Worm (Caenorhabditis elegans) whole organism, L4 larva: ENCODE data around the gene mex-6.

ENCODE experiments used
- D1046.2 ChIP-seq: fragments of 200-800 bp; sonication (Bioruptor generic); IDR thresholded peaks from 2 replicates; pipeline ENCODE4 v1.3.6; 2022; ENCODE audit warnings: missing genetic modification characterization, missing compliant biosample characterization
- F26F4.8 ChIP-seq: fragments of 200-800 bp; sonication (Bioruptor generic); conservative IDR thresholded peaks from 2 replicates; pipeline ENCODE4 v1.3.6; 2022; ENCODE audit warnings: missing genetic modification characterization, missing compliant biosample characterization
- R02D3.7 ChIP-seq: fragments of 150-350 bp; sonication (generic microtip); optimal IDR thresholded peaks from 3 replicates; lab custom pipeline; 2014; ENCODE audit warnings: missing biosample characterization, missing genetic modification characterization
- T20F7.1 ChIP-seq: fragments of 200-800 bp; sonication (Bioruptor generic); optimal IDR thresholded peaks from 2 replicates; lab custom pipeline; 2018; ENCODE audit warnings: mild to moderate bottlenecking, missing genetic modification characterization, missing compliant biosample characterization
- T26A8.4 ChIP-seq: fragments of 200-800 bp; sonication (Bioruptor generic); IDR thresholded peaks from 2 replicates; pipeline ENCODE4 v1.3.6; 2022; ENCODE audit warnings: missing genetic modification characterization, missing compliant biosample characterization
- Y105C5A.15 ChIP-seq: fragments of 200-800 bp; sonication (Bioruptor generic); IDR thresholded peaks from 2 replicates; pipeline ENCODE4 v1.3.6; 2022; ENCODE audit warnings: missing genetic modification characterization, missing compliant biosample characterization
- Y75B8A.6 ChIP-seq: fragments of 200-800 bp; sonication (Bioruptor generic); IDR thresholded peaks from 2 replicates; pipeline ENCODE4 v1.3.6; 2022; ENCODE audit warnings: missing genetic modification reagents, missing genetic modification characterization, missing compliant biosample characterization
- ZK337.2 ChIP-seq: fragments of 200-800 bp; sonication (Bioruptor generic); IDR thresholded peaks from 2 replicates; pipeline ENCODE4 v1.3.6; 2022; ENCODE audit warnings: missing genetic modification reagents, missing genetic modification characterization, missing compliant biosample characterization
- aha-1 ChIP-seq: fragments of 150-350 bp; peaks from one replicate; lab custom pipeline; 2014; ENCODE audit warnings: missing biosample characterization, missing genetic modification characterization
- aly-2 ChIP-seq: sonication (generic microtip); optimal IDR thresholded peaks from 2 replicates; lab custom pipeline; 2018; ENCODE audit warnings: missing biosample characterization, missing genetic modification characterization
- attf-4 ChIP-seq: sonication (generic microtip); optimal IDR thresholded peaks from 3 replicates; lab custom pipeline; 2017; ENCODE audit warnings: missing biosample characterization, missing genetic modification characterization
- ceh-20 ChIP-seq: fragments of 200-800 bp; sonication (Bioruptor generic); IDR thresholded peaks from 2 replicates; pipeline ENCODE4 v1.3.6; 2022; ENCODE audit warnings: missing genetic modification reagents, missing genetic modification characterization, missing compliant biosample characterization
- ceh-28 ChIP-seq: fragments of 150-350 bp; optimal IDR thresholded peaks from 2 replicates; lab custom pipeline; 2014; ENCODE audit warnings: missing biosample characterization, missing genetic modification reagents, missing genetic modification characterization
- ceh-44 ChIP-seq: fragments of 200-800 bp; sonication (Bioruptor generic); IDR thresholded peaks from 2 replicates; pipeline ENCODE4 v1.3.6; 2022; ENCODE audit warnings: missing genetic modification reagents, missing genetic modification characterization, missing compliant biosample characterization
- ces-1 ChIP-seq: fragments of 150-350 bp; sonication (generic microtip); optimal IDR thresholded peaks from 4 replicates; lab custom pipeline; 2014; ENCODE audit warnings: missing biosample characterization, missing genetic modification reagents, missing genetic modification characterization
- cey-2 ChIP-seq: sonication (generic microtip); optimal IDR thresholded peaks from 3 replicates; lab custom pipeline; 2017; ENCODE audit warnings: missing genetic modification characterization, mild to moderate bottlenecking, missing compliant biosample characterization, antibody characterized with exemption, borderline replicate concordance; ENCODE audit not compliant: insufficient read depth
- daf-12 ChIP-seq: fragments of 150-350 bp; optimal IDR thresholded peaks from 2 replicates; lab custom pipeline; 2014; ENCODE audit warnings: missing biosample characterization, missing genetic modification reagents, missing genetic modification characterization
- daf-8 ChIP-seq: fragments of 200-800 bp; sonication (Bioruptor generic); IDR thresholded peaks from 2 replicates; pipeline ENCODE4 v1.3.6; 2022; ENCODE audit warnings: missing genetic modification characterization, missing compliant biosample characterization
- dmd-6 ChIP-seq: fragments of 200-800 bp; sonication (Bioruptor generic); IDR thresholded peaks from 2 replicates; pipeline ENCODE4 v1.3.6; 2022; ENCODE audit warnings: missing genetic modification reagents, missing genetic modification characterization, missing compliant biosample characterization
- dmd-9 ChIP-seq: fragments of 200-800 bp; sonication (Bioruptor generic); IDR thresholded peaks from 2 replicates; pipeline ENCODE4 v1.3.6; 2022; ENCODE audit warnings: missing genetic modification reagents, missing genetic modification characterization, missing compliant biosample characterization
- duxl-1 ChIP-seq: sonication (generic microtip); optimal IDR thresholded peaks from 2 replicates; lab custom pipeline; 2016; ENCODE audit warnings: mild to moderate bottlenecking, missing genetic modification characterization, moderate library complexity, missing compliant biosample characterization; ENCODE audit not compliant: poor library complexity
- dve-1 ChIP-seq: sonication (generic microtip); optimal IDR thresholded peaks from 2 replicates; lab custom pipeline; 2017; ENCODE audit warnings: antibody characterized with exemption, mild to moderate bottlenecking, missing genetic modification characterization, missing compliant biosample characterization; ENCODE audit not compliant: insufficient read depth
- fkh-10 ChIP-seq: fragments of 150-350 bp; optimal IDR thresholded peaks from 2 replicates; lab custom pipeline; 2014; ENCODE audit warnings: missing biosample characterization, missing genetic modification reagents, missing genetic modification characterization
- fos-1 ChIP-seq: fragments of 150-350 bp; optimal IDR thresholded peaks from 2 replicates; lab custom pipeline; 2014; ENCODE audit warnings: missing biosample characterization, missing genetic modification characterization
- gei-8 ChIP-seq: fragments of 200-800 bp; sonication (Bioruptor generic); optimal IDR thresholded peaks from 2 replicates; lab custom pipeline; 2018; ENCODE audit warnings: mild to moderate bottlenecking, missing genetic modification characterization, missing compliant biosample characterization
- lin-13 ChIP-seq: fragments of 150-350 bp; optimal IDR thresholded peaks from 2 replicates; lab custom pipeline; 2014; ENCODE audit warnings: missing biosample characterization, missing genetic modification reagents, missing genetic modification characterization
- lin-29 ChIP-seq: fragments of 200-800 bp; sonication (Bioruptor generic); IDR thresholded peaks from 2 replicates; pipeline ENCODE4 v1.3.6; 2022; ENCODE audit warnings: missing genetic modification reagents, missing genetic modification characterization, missing compliant biosample characterization
- lin-39 ChIP-seq: fragments of 150-350 bp; optimal IDR thresholded peaks from 2 replicates; lab custom pipeline; 2014; ENCODE audit warnings: missing biosample characterization, missing genetic modification reagents, missing genetic modification characterization
- lir-3 ChIP-seq: sonication (generic microtip); optimal IDR thresholded peaks from 2 replicates; lab custom pipeline; 2016; ENCODE audit warnings: mild to moderate bottlenecking, missing genetic modification characterization, missing compliant biosample characterization
- lsy-2 ChIP-seq, 2 experiments: fragments of 150-350 bp in 1 of 2; sonication (generic microtip) in 1 of 2; optimal IDR thresholded peaks; 2 replicates each; lab custom pipeline; 2014 to 2017; ENCODE audit warnings: missing biosample characterization in 2 of 2, missing genetic modification characterization in 2 of 2
- mdl-1 ChIP-seq, 2 experiments: fragments of 150-350 bp in 1 of 2; sonication (generic microtip) in 1 of 2; optimal IDR thresholded peaks; 2 replicates each; lab custom pipeline; 2014 to 2017; ENCODE audit warnings: missing biosample characterization in 2 of 2, missing genetic modification characterization in 2 of 2
- mep-1 ChIP-seq: fragments of 150-350 bp; sonication (generic microtip); optimal IDR thresholded peaks from 3 replicates; lab custom pipeline; 2014; ENCODE audit warnings: missing biosample characterization, missing genetic modification characterization
- mes-2 ChIP-seq: sonication (generic microtip); optimal IDR thresholded peaks from 2 replicates; lab custom pipeline; 2016; ENCODE audit warnings: missing genotype, mild to moderate bottlenecking, missing genetic modification characterization, missing compliant biosample characterization; ENCODE audit not compliant: poor library complexity, severe bottlenecking
- nhr-111 ChIP-seq: fragments of 200-800 bp; sonication (Bioruptor generic); optimal IDR thresholded peaks from 2 replicates; lab custom pipeline; 2018; ENCODE audit warnings: mild to moderate bottlenecking, missing genetic modification characterization, missing compliant biosample characterization
- nhr-28 ChIP-seq: fragments of 150-350 bp; optimal IDR thresholded peaks from 2 replicates; lab custom pipeline; 2014; ENCODE audit warnings: missing biosample characterization, missing genetic modification characterization
- nhr-77 ChIP-seq: fragments of 150-350 bp; optimal IDR thresholded peaks from 2 replicates; lab custom pipeline; 2014; ENCODE audit warnings: missing biosample characterization, missing genetic modification characterization
- saeg-2 ChIP-seq: fragments of 200-800 bp; sonication (Bioruptor generic); IDR thresholded peaks from 2 replicates; pipeline ENCODE4 v1.3.6; 2022; ENCODE audit warnings: missing genetic modification reagents, missing genetic modification characterization, missing compliant biosample characterization
- sdz-12 ChIP-seq: fragments of 200-800 bp; sonication (Bioruptor generic); optimal IDR thresholded peaks from 2 replicates; lab custom pipeline; 2018; ENCODE audit warnings: mild to moderate bottlenecking, missing genetic modification characterization, missing compliant biosample characterization
- set-16 ChIP-seq: fragments of 200-800 bp; sonication (Bioruptor generic); IDR thresholded peaks from 2 replicates; pipeline ENCODE4 v1.3.6; 2022; ENCODE audit warnings: missing genetic modification reagents, missing genetic modification characterization, missing compliant biosample characterization
- skn-1 ChIP-seq: fragments of 150-350 bp; optimal IDR thresholded peaks from 2 replicates; lab custom pipeline; 2014; ENCODE audit warnings: missing biosample characterization, missing genetic modification characterization
- spr-3 ChIP-seq: fragments of 200-800 bp; sonication (Bioruptor generic); optimal IDR thresholded peaks from 2 replicates; lab custom pipeline; 2018; ENCODE audit warnings: mild to moderate bottlenecking, missing genetic modification characterization, missing compliant biosample characterization
- tag-97 ChIP-seq: fragments of 200-800 bp; sonication (Bioruptor generic); IDR thresholded peaks from 2 replicates; pipeline ENCODE4 v1.3.6; 2022; ENCODE audit warnings: missing genetic modification characterization, missing compliant biosample characterization
- tra-1 ChIP-seq: fragments of 200-800 bp; sonication (Bioruptor generic); IDR thresholded peaks from 2 replicates; pipeline ENCODE4 v1.3.6; 2022; ENCODE audit warnings: missing genetic modification reagents, missing genetic modification characterization, missing compliant biosample characterization
- unc-62 ChIP-seq, 3 experiments: fragments of 150-350 bp in 1 of 3; sonication (generic microtip); optimal IDR thresholded peaks in 2 of 3; peaks in 1 of 3; 1 replicate in 1 of 3; 2 replicates in 2 of 3; lab custom pipeline; 2014 to 2017; ENCODE audit warnings: missing biosample characterization in 3 of 3, missing genetic modification characterization in 3 of 3, missing genetic modification reagents in 3 of 3, missing genotype in 1 of 3
- ztf-7 ChIP-seq: fragments of 150-350 bp; optimal IDR thresholded peaks from 2 replicates; lab custom pipeline; 2014; ENCODE audit warnings: missing biosample characterization, missing genetic modification characterization

mex-6 gene

ce11 chrII:9557437-9558150, 33.6 kb downstream of the mex-6 start, which contains the start of gene zfp-2 (continued):
- no peak for TF ChIP-seq spr-3
- no peak for TF ChIP-seq set-16 (GFP tag; lab: Robert Waterston, UW)

DNA sequence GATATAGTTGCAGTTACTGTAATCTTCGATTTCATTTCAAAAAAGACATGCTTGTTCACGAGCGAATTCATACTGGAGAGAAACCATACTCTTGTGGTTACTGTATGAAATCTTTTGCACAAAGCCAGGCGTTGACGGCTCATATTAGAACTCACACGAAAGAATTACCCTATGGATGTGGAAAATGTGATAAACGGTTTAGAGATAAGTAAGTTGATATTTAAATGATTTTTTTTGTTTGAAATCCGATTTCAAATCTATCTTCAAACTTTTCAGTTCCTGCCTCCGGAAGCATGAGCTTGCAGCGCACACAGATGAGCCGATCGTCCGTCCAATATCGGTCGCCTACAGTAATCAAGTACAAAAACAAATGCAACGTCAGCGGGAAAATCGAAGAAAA, 34.9 kb downstream of the mex-6 start:
- TF ChIP-seq lin-39 (no peak), D1046.2 (GFP tag; lab: Robert Waterston, UW) (no peak), aha-1 (peak; percentile 66), nhr-111 (GFP tag; lab: Kevin White, UChicago) (no peak), duxl-1 (tag; lab: Kevin White, UChicago) (no peak), fkh-10 (GFP tag; lab: Kevin White, UChicago) (no peak), unc-62 (GFP tag; optimal IDR thresholded peaks at IDR 0.05 in 1 of 2; lab: Kevin White, UChicago) (peak in 1 of 2 experiments; percentile 58), unc-62 (tag; optimal IDR thresholded peaks at IDR 0.05; lab: Kevin White, UChicago) (no peak), lin-29 (GFP tag; lab: Robert Waterston, UW) (no peak)

ce11 chrII:9559929-9560328, 36.0 kb downstream of the mex-6 start, which contains the start of gene F35H8.4:
F35H8.4 (minus strand) TSS chrII:9560029.
- TF ChIP-seq lsy-2 (tag; optimal IDR thresholded peaks at IDR 0.05; lab: Kevin White, UChicago): peak in 1 of 2 experiments; percentile 2
- TF ChIP-seq T20F7.1: no peak

- no peak for TF ChIP-seq ceh-44 (GFP tag; lab: Robert Waterston, UW)
- no peak for TF ChIP-seq aly-2 (tag; lab: Kevin White, UChicago)
- TF ChIP-seq lin-29 (GFP tag; lab: Robert Waterston, UW): no peak
- no peak for TF ChIP-seq dmd-9 (GFP tag; lab: Robert Waterston, UW)
- TF ChIP-seq gei-8 (GFP tag; lab: Kevin White, UChicago): no peak
- TF ChIP-seq ceh-28 (tag; lab: Kevin White, UChicago): no peak
- no peak for TF ChIP-seq ceh-20 (GFP tag; lab: Robert Waterston, UW)
- TF ChIP-seq daf-12: no peak
- peak; percentile 15 for TF ChIP-seq mep-1 (tag; lab: Kevin White, UChicago)
- TF ChIP-seq fos-1: no peak
- no peak for TF ChIP-seq sdz-12
- no peak for TF ChIP-seq skn-1 (tag; lab: Kevin White, UChicago)
- no peak for TF ChIP-seq lin-13 (GFP tag; lab: Kevin White, UChicago)
- TF ChIP-seq daf-8: no peak
- no peak for TF ChIP-seq cey-2 (tag; lab: Kevin White, UChicago)
- no peak for TF ChIP-seq R02D3.7
- TF ChIP-seq lir-3 (tag; lab: Kevin White, UChicago): no peak
- no peak for TF ChIP-seq ZK337.2 (GFP tag; lab: Robert Waterston, UW)
- TF ChIP-seq saeg-2: no peak
- no peak for TF ChIP-seq T26A8.4 (GFP tag; lab: Robert Waterston, UW)
- no peak for TF ChIP-seq mes-2 (tag; lab: Kevin White, UChicago)
- 0 out of 2 replicates have a peak, but pooled peaks have one; percentile 6 for TF ChIP-seq dmd-6 (GFP tag; lab: Robert Waterston, UW)
- TF ChIP-seq tag-97: no peak
- TF ChIP-seq attf-4 (tag; lab: Kevin White, UChicago): no peak
- TF ChIP-seq nhr-111 (GFP tag; lab: Kevin White, UChicago): no peak
- TF ChIP-seq ces-1: no peak
- TF ChIP-seq Y75B8A.6 (GFP tag; lab: Robert Waterston, UW): no peak
- TF ChIP-seq F26F4.8 (GFP tag; lab: Robert Waterston, UW): no peak
- TF ChIP-seq mdl-1 (tag; optimal IDR thresholded peaks at IDR 0.05; lab: Kevin White, UChicago): no peak
- TF ChIP-seq Y105C5A.15 (GFP tag; lab: Robert Waterston, UW): no peak
- peak; percentile 64 for TF ChIP-seq nhr-28 (tag; lab: Kevin White, UChicago)
- no peak for TF ChIP-seq tra-1 (GFP tag; lab: Robert Waterston, UW)
- peak; percentile 5 for TF ChIP-seq dve-1 (tag; lab: Kevin White, UChicago)
- TF ChIP-seq ztf-7 (tag; lab: Kevin White, UChicago): no peak
- TF ChIP-seq nhr-77 (tag; lab: Kevin White, UChicago): no peak
These were observed 36.9 kb downstream of the mex-6 start for ce11 chrII:9560895-9561294.
